Worm (Caenorhabditis elegans) whole organism, L3 larva: Measurements from ENCODE around the gene M01H9.10.

ENCODE experiments used
- R02D3.7 ChIP-seq: fragments of 150-350 bp; optimal IDR thresholded peaks from 2 replicates; lab custom pipeline; 2014; ENCODE audit warnings: missing biosample characterization, missing genetic modification characterization
- ZK546.5 ChIP-seq: sonication (generic microtip); optimal IDR thresholded peaks from 2 replicates; lab custom pipeline; 2017; ENCODE audit warnings: missing biosample characterization, missing genetic modification characterization
- aly-2 ChIP-seq: fragments of 150-350 bp; optimal IDR thresholded peaks from 2 replicates; lab custom pipeline; 2014; ENCODE audit warnings: missing biosample characterization, missing genetic modification characterization
- ama-1 ChIP-seq: fragments of 150-350 bp; optimal IDR thresholded peaks from 2 replicates; lab custom pipeline; 2018
- ceh-16 ChIP-seq: sonication (generic microtip); optimal IDR thresholded peaks from 2 replicates; lab custom pipeline; 2017; ENCODE audit warnings: missing biosample characterization, missing genetic modification characterization
- ceh-28 ChIP-seq: fragments of 150-350 bp; optimal IDR thresholded peaks from 2 replicates; lab custom pipeline; 2014; ENCODE audit warnings: missing biosample characterization, missing genetic modification reagents, missing genetic modification characterization
- ceh-82 ChIP-seq: fragments of 150-350 bp; optimal IDR thresholded peaks from 2 replicates; lab custom pipeline; 2014; ENCODE audit warnings: missing biosample characterization, missing genetic modification characterization
- ceh-9 ChIP-seq: sonication (generic microtip); optimal IDR thresholded peaks from 2 replicates; lab custom pipeline; 2018; ENCODE audit warnings: missing biosample characterization, missing genetic modification characterization
- daf-12 ChIP-seq: fragments of 150-350 bp; optimal IDR thresholded peaks from 2 replicates; lab custom pipeline; 2014; ENCODE audit warnings: missing biosample characterization, missing genetic modification reagents, missing genetic modification characterization
- egl-27 ChIP-seq: sonication (generic microtip); optimal IDR thresholded peaks from 4 replicates; lab custom pipeline; 2017; ENCODE audit warnings: missing biosample characterization, missing genetic modification reagents, missing genetic modification characterization
- egl-5 ChIP-seq: fragments of 150-350 bp; optimal IDR thresholded peaks from 2 replicates; lab custom pipeline; 2017; ENCODE audit warnings: missing biosample characterization, missing genetic modification reagents, missing genetic modification characterization, inconsistent platforms
- elt-1 ChIP-seq: fragments of 150-350 bp; optimal IDR thresholded peaks from 2 replicates; lab custom pipeline; 2014; ENCODE audit warnings: missing biosample characterization, missing genetic modification characterization
- elt-2 ChIP-seq: sonication (generic microtip); optimal IDR thresholded peaks from 2 replicates; lab custom pipeline; 2016; ENCODE audit warnings: missing genetic modification reagents, mild to moderate bottlenecking, missing genetic modification characterization, missing compliant biosample characterization
- elt-3 ChIP-seq, 3 experiments: fragments of 150-350 bp in 1 of 3; sonication (generic microtip) in 2 of 3; optimal IDR thresholded peaks; 2 replicates in 2 of 3; 4 replicates in 1 of 3; lab custom pipeline; 2014 to 2017; ENCODE audit warnings: missing biosample characterization in 3 of 3, missing genetic modification characterization in 3 of 3
- eor-1 ChIP-seq, 2 experiments: fragments of 150-350 bp; optimal IDR thresholded peaks; 2 replicates each; lab custom pipeline; 2014 to 2018; ENCODE audit warnings: missing biosample characterization in 2 of 2, missing genetic modification characterization in 2 of 2
- fkh-10 ChIP-seq: sonication (generic microtip); optimal IDR thresholded peaks from 2 replicates; lab custom pipeline; 2017; ENCODE audit warnings: missing biosample characterization, missing genetic modification reagents, missing genetic modification characterization
- fkh-2 ChIP-seq: fragments of 150-350 bp; optimal IDR thresholded peaks from 2 replicates; lab custom pipeline; 2014; ENCODE audit warnings: missing biosample characterization, missing genetic modification reagents, missing genetic modification characterization
- fos-1 ChIP-seq: fragments of 150-350 bp; optimal IDR thresholded peaks from 2 replicates; lab custom pipeline; 2014; ENCODE audit warnings: missing biosample characterization, missing genetic modification characterization
- hmg-11 ChIP-seq: sonication (generic microtip); optimal IDR thresholded peaks from 2 replicates; lab custom pipeline; 2016; ENCODE audit warnings: missing genetic modification characterization, missing compliant biosample characterization
- jun-1 ChIP-seq: fragments of 150-350 bp; optimal IDR thresholded peaks from 2 replicates; lab custom pipeline; 2014; ENCODE audit warnings: missing biosample characterization, missing genetic modification reagents, missing genetic modification characterization
- lin-15B ChIP-seq: fragments of 150-350 bp; optimal IDR thresholded peaks from 2 replicates; lab custom pipeline; 2014; ENCODE audit warnings: missing biosample characterization, missing genetic modification characterization
- lin-39 ChIP-seq: fragments of 150-350 bp; optimal IDR thresholded peaks from 2 replicates; lab custom pipeline; 2018; ENCODE audit warnings: missing biosample characterization, missing genetic modification reagents, missing genetic modification characterization
- lsy-12 ChIP-seq: sonication (generic microtip); optimal IDR thresholded peaks from 2 replicates; lab custom pipeline; 2016; ENCODE audit warnings: mild to moderate bottlenecking, missing genetic modification characterization, missing compliant biosample characterization
- mdl-1 ChIP-seq: fragments of 150-350 bp; optimal IDR thresholded peaks from 2 replicates; lab custom pipeline; 2014; ENCODE audit warnings: missing biosample characterization, missing genetic modification characterization
- mml-1 ChIP-seq: fragments of 150-350 bp; sonication (generic microtip); optimal IDR thresholded peaks from 3 replicates; lab custom pipeline; 2014; ENCODE audit warnings: missing biosample characterization, missing genetic modification characterization
- nfya-1 ChIP-seq: sonication (generic microtip); optimal IDR thresholded peaks from 2 replicates; lab custom pipeline; 2017; ENCODE audit warnings: missing genetic modification characterization, mild to moderate bottlenecking, missing compliant biosample characterization, antibody characterized with exemption, moderate library complexity; ENCODE audit not compliant: insufficient read depth
- nhr-11 ChIP-seq: fragments of 150-350 bp; optimal IDR thresholded peaks from 2 replicates; lab custom pipeline; 2014; ENCODE audit warnings: missing biosample characterization, missing genetic modification characterization
- nhr-12 ChIP-seq: fragments of 150-350 bp; optimal IDR thresholded peaks from 2 replicates; lab custom pipeline; 2014; ENCODE audit warnings: missing biosample characterization, missing genetic modification characterization
- nhr-23 ChIP-seq: fragments of 150-350 bp; optimal IDR thresholded peaks from 2 replicates; lab custom pipeline; 2014; ENCODE audit warnings: missing biosample characterization, missing genetic modification reagents, missing genetic modification characterization
- nhr-237 ChIP-seq: fragments of 150-350 bp; optimal IDR thresholded peaks from 2 replicates; lab custom pipeline; 2014; ENCODE audit warnings: missing biosample characterization, missing genetic modification characterization
- nhr-25 ChIP-seq: sonication (generic microtip); optimal IDR thresholded peaks from 2 replicates; lab custom pipeline; 2017; ENCODE audit warnings: missing biosample characterization, missing genetic modification characterization
- nhr-28 ChIP-seq: fragments of 150-350 bp; optimal IDR thresholded peaks from 2 replicates; lab custom pipeline; 2014; ENCODE audit warnings: missing biosample characterization, missing genetic modification characterization
- nhr-43 ChIP-seq: sonication (generic microtip); optimal IDR thresholded peaks from 2 replicates; lab custom pipeline; 2016; ENCODE audit warnings: mild to moderate bottlenecking, missing genetic modification characterization, missing compliant biosample characterization; ENCODE audit not compliant: poor library complexity, severe bottlenecking
- nhr-67 ChIP-seq: fragments of 150-350 bp; optimal IDR thresholded peaks from 2 replicates; lab custom pipeline; 2014; ENCODE audit warnings: missing biosample characterization, missing genetic modification characterization
- nhr-76 ChIP-seq: fragments of 150-350 bp; sonication (generic microtip); optimal IDR thresholded peaks from 5 replicates; lab custom pipeline; 2014; ENCODE audit warnings: missing biosample characterization, missing genetic modification characterization
- nhr-77 ChIP-seq: fragments of 150-350 bp; optimal IDR thresholded peaks from 2 replicates; lab custom pipeline; 2014; ENCODE audit warnings: missing biosample characterization, missing genetic modification characterization
- pha-4 ChIP-seq: fragments of 150-350 bp; optimal IDR thresholded peaks from 2 replicates; lab custom pipeline; 2014; ENCODE audit warnings: missing biosample characterization, missing genetic modification reagents, missing genetic modification characterization
- pqm-1 ChIP-seq: fragments of 150-350 bp; optimal IDR thresholded peaks from 2 replicates; lab custom pipeline; 2017; ENCODE audit warnings: missing biosample characterization, missing genetic modification characterization, inconsistent platforms
- sea-2 ChIP-seq: fragments of 150-350 bp; sonication (generic microtip); optimal IDR thresholded peaks from 4 replicates; lab custom pipeline; 2014; ENCODE audit warnings: missing biosample characterization, missing genetic modification reagents, missing genetic modification characterization
- skn-1 ChIP-seq: fragments of 150-350 bp; optimal IDR thresholded peaks from 2 replicates; lab custom pipeline; 2014; ENCODE audit warnings: missing biosample characterization, missing genetic modification characterization
- snpc-4 ChIP-seq: fragments of 150-350 bp; optimal IDR thresholded peaks from 2 replicates; lab custom pipeline; 2014; ENCODE audit warnings: missing biosample characterization, missing genetic modification characterization
- tbx-2 ChIP-seq: sonication (generic microtip); optimal IDR thresholded peaks from 2 replicates; lab custom pipeline; 2016; ENCODE audit warnings: mild to moderate bottlenecking, missing genetic modification characterization, missing compliant biosample characterization
- unc-39 ChIP-seq: sonication (generic microtip); optimal IDR thresholded peaks from 4 replicates; lab custom pipeline; 2017; ENCODE audit warnings: missing biosample characterization, missing genetic modification characterization
- unc-62 ChIP-seq: fragments of 150-350 bp; sonication (generic microtip); optimal IDR thresholded peaks from 4 replicates; lab custom pipeline; 2014; ENCODE audit warnings: missing biosample characterization, missing genetic modification reagents, missing genetic modification characterization
- zag-1 ChIP-seq: fragments of 150-350 bp; optimal IDR thresholded peaks from 2 replicates; lab custom pipeline; 2014; ENCODE audit warnings: missing biosample characterization, missing genetic modification characterization
- ztf-11 ChIP-seq: fragments of 150-350 bp; optimal IDR thresholded peaks from 2 replicates; lab custom pipeline; 2014; ENCODE audit warnings: missing biosample characterization, missing genetic modification characterization
- ztf-4 ChIP-seq: fragments of 150-350 bp; optimal IDR thresholded peaks from 2 replicates; lab custom pipeline; 2014; ENCODE audit warnings: missing biosample characterization, missing genetic modification characterization

The M01H9.10 gene

ce11 chrIV:4456658-4457057, 23.3 kb downstream of the M01H9.10 start:
- TF ChIP-seq unc-39 (no peak), nhr-28 (tag; lab: Kevin White, UChicago) (no peak), nhr-43 (tag; lab: Kevin White, UChicago) (no peak), ceh-9 (tag; lab: Kevin White, UChicago) (no peak), elt-3 (tag; optimal IDR thresholded peaks at IDR 0.05; lab: Kevin White, UChicago) (no peak), pha-4 (tag; lab: Kevin White, UChicago) (no peak), nhr-237 (tag; lab: Kevin White, UChicago) (no peak), elt-1 (no peak), nhr-76 (no peak), elt-2 (tag; lab: Kevin White, UChicago) (no peak), nhr-12 (tag; lab: Kevin White, UChicago) (no peak)

ce11 chrIV:4454330-4455173, 25.4 kb downstream of the M01H9.10 start, which contains the start of gene R08C7.11:
TSS of gene R08C7.11 (minus strand) at chrIV:4454937.
- TF ChIP-seq pha-4 (tag; lab: Kevin White, UChicago): peak; percentile 67
- TF ChIP-seq fos-1 (tag; lab: Kevin White, UChicago): no peak
- peak; percentile 78 for TF ChIP-seq nhr-25 (tag; lab: Kevin White, UChicago)
- TF ChIP-seq nhr-237 (tag; lab: Kevin White, UChicago): no peak
- no peak for TF ChIP-seq tbx-2 (tag; lab: Kevin White, UChicago)
- no peak for TF ChIP-seq ceh-82 (tag; lab: Kevin White, UChicago)
- TF ChIP-seq zag-1 (tag; lab: Kevin White, UChicago): no peak
- no peak for TF ChIP-seq nhr-67 (tag; lab: Kevin White, UChicago)
- TF ChIP-seq lin-15B: no peak
- no peak for TF ChIP-seq skn-1
- TF ChIP-seq egl-5 (tag; lab: Kevin White, UChicago): no peak
- TF ChIP-seq jun-1 (tag; lab: Kevin White, UChicago): no peak
- TF ChIP-seq ztf-4 (tag; lab: Kevin White, UChicago): no peak
- no peak for TF ChIP-seq fkh-10 (GFP tag; lab: Kevin White, UChicago)
- TF ChIP-seq elt-1: no peak
- no peak for TF ChIP-seq ceh-16 (tag; lab: Kevin White, UChicago)
- TF ChIP-seq ceh-28 (tag; lab: Kevin White, UChicago): peak; percentile 34
- TF ChIP-seq nfya-1 (tag; lab: Kevin White, UChicago): peak; percentile 33
- no peak for TF ChIP-seq egl-27 (tag; lab: Kevin White, UChicago)
- peak; percentile 14 for TF ChIP-seq elt-2 (tag; lab: Kevin White, UChicago)
- no peak for TF ChIP-seq ama-1 (lab: Kevin White, UChicago)
- no peak for TF ChIP-seq ceh-9 (tag; lab: Kevin White, UChicago)
- TF ChIP-seq unc-62 (GFP tag; lab: Kevin White, UChicago): no peak
- TF ChIP-seq ztf-11 (tag; lab: Kevin White, UChicago): no peak
- no peak for TF ChIP-seq daf-12 (tag; lab: Kevin White, UChicago)
- TF ChIP-seq elt-3 (tag; optimal IDR thresholded peaks at IDR 0.05; lab: Kevin White, UChicago): peak in 1 of 3 experiments; percentile 17
- TF ChIP-seq hmg-11: no peak
- no peak for TF ChIP-seq R02D3.7
- no peak for TF ChIP-seq nhr-76
- TF ChIP-seq unc-39: no peak
- TF ChIP-seq lin-39: peak; percentile 31
- peak; percentile 23 for TF ChIP-seq nhr-43 (tag; lab: Kevin White, UChicago)
- TF ChIP-seq lsy-12 (tag; lab: Kevin White, UChicago): no peak
- TF ChIP-seq nhr-12 (tag; lab: Kevin White, UChicago): no peak
- peak; percentile 1 for TF ChIP-seq snpc-4
- TF ChIP-seq nhr-28 (tag; lab: Kevin White, UChicago): no peak
- no peak for TF ChIP-seq sea-2
- peak; percentile 68 for TF ChIP-seq nhr-23
- no peak for TF ChIP-seq aly-2 (tag; lab: Kevin White, UChicago)
- no peak for TF ChIP-seq ZK546.5 (tag; lab: Kevin White, UChicago)
- no peak for TF ChIP-seq nhr-77 (tag; lab: Kevin White, UChicago)
- no peak for TF ChIP-seq pqm-1 (tag; lab: Kevin White, UChicago)
- TF ChIP-seq mdl-1 (tag; lab: Kevin White, UChicago): no peak
- no peak for TF ChIP-seq fkh-2 (tag; lab: Kevin White, UChicago)
- TF ChIP-seq mml-1: no peak
- TF ChIP-seq nhr-11 (tag; lab: Kevin White, UChicago): no peak
- no peak for TF ChIP-seq eor-1 (tag; optimal IDR thresholded peaks at IDR 0.05; lab: Kevin White, UChicago)
